Worm (Caenorhabditis elegans): ENCODE measurements around the gene M01B2.12.

ce11 chrV:15253529-15253928 lies 10.5 kb downstream of the M01B2.12 start, which contains the start of gene srbc-75:
- TF ChIP-seq elt-1 (tag; optimal IDR thresholded peaks at IDR 0.05) (no peak), mab-5 (tag; optimal IDR thresholded peaks at IDR 0.05) (no peak), ama-1 (optimal IDR thresholded peaks at IDR 0.05) (no peak), nhr-77 (tag; optimal IDR thresholded peaks at IDR 0.05) (no peak), blmp-1 (tag; optimal IDR thresholded peaks at IDR 0.05; ENCODE audit: insufficient read depth) (no peak), ztf-4 (tag; optimal IDR thresholded peaks at IDR 0.05) (no peak), fos-1 (tag; optimal IDR thresholded peaks at IDR 0.05) (no peak), unc-62 (GFP tag; optimal IDR thresholded peaks at IDR 0.05) (no peak), ZK546.5 (tag; optimal IDR thresholded peaks at IDR 0.05) (no peak), nhr-129 (tag; optimal IDR thresholded peaks at IDR 0.05) (no peak), nhr-23 (tag; optimal IDR thresholded peaks at IDR 0.05) (no peak), nhr-11 (tag; optimal IDR thresholded peaks at IDR 0.05) (no peak), ceh-16 (tag; optimal IDR thresholded peaks at IDR 0.05) (no peak), R02D3.7 (tag; optimal IDR thresholded peaks at IDR 0.05) (no peak)
